Fruit fly (Drosophila melanogaster): ENCODE measurements around the gene Mip.

- no peak for TF ChIP-seq CG34367 (tag; optimal IDR thresholded peaks at IDR 0.05)
- TF ChIP-seq CG13204 (GFP tag; optimal IDR thresholded peaks at IDR 0.05) = no peak
- no peak for TF ChIP-seq CG8301 (tag; optimal IDR thresholded peaks at IDR 0.05)
- no peak for TF ChIP-seq EcR (GFP tag; optimal IDR thresholded peaks at IDR 0.05)
- no peak for TF ChIP-seq rn (GFP tag; IDR thresholded peaks at IDR 0.05)
- TF ChIP-seq CG9948 (tag; optimal IDR thresholded peaks at IDR 0.05) = no peak
- TF ChIP-seq D1 (tag; optimal IDR thresholded peaks at IDR 0.05) = no peak
- no peak for TF ChIP-seq CG4496 (GFP tag; IDR thresholded peaks at IDR 0.05)
- no peak for TF ChIP-seq CG15710 (tag; optimal IDR thresholded peaks at IDR 0.05)
- no peak for TF ChIP-seq CG17806 (tag; optimal IDR thresholded peaks at IDR 0.05)
- no peak for TF ChIP-seq CG32121 (GFP tag; IDR thresholded peaks at IDR 0.05)
- TF ChIP-seq fd96Ca (GFP tag; IDR thresholded peaks at IDR 0.05) = no peak
Measured at dm6 chr3L:17393098-17393497, 43.6 kb upstream of the Mip start.
